Fruit fly (Drosophila melanogaster): ENCODE measurements around the gene PTPMT1.

The PTPMT1 gene

DNA sequence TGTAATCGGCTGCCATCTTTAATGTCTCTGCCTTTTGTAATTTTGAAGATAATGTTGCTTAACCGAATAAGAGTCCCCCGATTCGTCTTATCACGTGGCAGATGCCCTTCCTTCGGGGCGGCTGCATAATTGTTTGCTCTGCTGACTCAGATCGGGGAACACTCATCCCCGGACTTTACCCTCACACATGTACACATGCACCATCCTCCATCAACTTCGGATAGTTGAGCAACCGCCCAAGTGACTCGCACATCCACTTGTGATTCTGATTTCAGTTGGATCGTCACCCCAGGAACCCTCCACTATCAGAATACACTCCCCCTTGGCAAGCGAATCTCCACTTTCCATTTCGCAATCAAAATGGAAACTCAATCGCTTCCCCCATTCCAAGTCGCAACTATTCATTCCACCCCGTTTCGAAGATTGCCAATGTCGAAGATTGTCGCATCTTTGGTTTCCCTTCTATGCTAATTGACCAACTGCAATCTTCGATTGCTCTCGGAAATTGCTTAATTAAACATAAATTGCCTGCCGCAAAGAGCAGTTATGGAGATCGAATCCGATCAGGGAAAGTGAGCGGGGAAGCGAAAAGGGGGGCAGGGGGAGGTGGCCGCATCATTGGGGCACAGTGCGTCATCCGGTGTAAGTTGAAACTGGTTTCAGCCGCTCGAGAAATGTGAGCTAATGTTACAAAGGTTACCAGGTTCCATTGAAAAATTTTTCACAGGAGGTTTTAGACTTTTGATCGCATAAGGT, 27.0 kb downstream of the PTPMT1 start (continued):
- TF ChIP-seq Hand (GFP tag; optimal IDR thresholded peaks at IDR 0.05) (no peak), bab2 (GFP tag; optimal IDR thresholded peaks at IDR 0.05) (no peak), prd (optimal IDR thresholded peaks at IDR 0.05) (no peak), prd (GFP tag; IDR thresholded peaks at IDR 0.05) (no peak), Max (GFP tag; optimal IDR thresholded peaks at IDR 0.05) (no peak), so (GFP tag; IDR thresholded peaks at IDR 0.05) (no peak), jing (GFP tag; optimal IDR thresholded peaks at IDR 0.05) (no peak), gt (GFP tag; IDR thresholded peaks at IDR 0.05) (no peak), HLHmδ (GFP tag; optimal IDR thresholded peaks at IDR 0.05) (no peak), lola (GFP tag; optimal IDR thresholded peaks at IDR 0.05) (no peak), Usf (GFP tag; optimal IDR thresholded peaks at IDR 0.05) (no peak), abd-A (tag; optimal IDR thresholded peaks at IDR 0.05) (no peak), HLH3B (GFP tag; IDR thresholded peaks at IDR 0.05) (no peak), gce (GFP tag; IDR thresholded peaks at IDR 0.05) (no peak), bigmax (GFP tag; optimal IDR thresholded peaks at IDR 0.05) (no peak), nom (GFP tag; optimal IDR thresholded peaks at IDR 0.05) (peak; percentile 87), CG10209 (GFP tag; optimal IDR thresholded peaks at IDR 0.05) (no peak), CG14860 (GFP tag; IDR thresholded peaks at IDR 0.05; ENCODE audit: partially characterized antibody) (no peak), gcm2 (GFP tag; optimal IDR thresholded peaks at IDR 0.05) (no peak), CG11723 (GFP tag; optimal IDR thresholded peaks at IDR 0.05) (no peak), al (GFP tag; IDR thresholded peaks at IDR 0.05) (no peak), lov (optimal IDR thresholded peaks at IDR 0.05) (no peak), lov (GFP tag; IDR thresholded peaks at IDR 0.05) (no peak), pros (GFP tag; optimal IDR thresholded peaks at IDR 0.05) (peak; percentile 20), gsb (GFP tag; IDR thresholded peaks at IDR 0.05) (no peak), kay (GFP tag; optimal IDR thresholded peaks at IDR 0.05) (peak; percentile 3), fd3F (GFP tag; optimal IDR thresholded peaks at IDR 0.05) (no peak), CG17802 (tag; optimal IDR thresholded peaks at IDR 0.05) (no peak), CG3838 (GFP tag; optimal IDR thresholded peaks at IDR 0.05) (no peak), lmd (GFP tag; IDR thresholded peaks at IDR 0.05) (no peak), Xrp1 (GFP tag; IDR thresholded peaks at IDR 0.05) (no peak), Ssrp (tag; optimal IDR thresholded peaks at IDR 0.05) (no peak)

DNA sequence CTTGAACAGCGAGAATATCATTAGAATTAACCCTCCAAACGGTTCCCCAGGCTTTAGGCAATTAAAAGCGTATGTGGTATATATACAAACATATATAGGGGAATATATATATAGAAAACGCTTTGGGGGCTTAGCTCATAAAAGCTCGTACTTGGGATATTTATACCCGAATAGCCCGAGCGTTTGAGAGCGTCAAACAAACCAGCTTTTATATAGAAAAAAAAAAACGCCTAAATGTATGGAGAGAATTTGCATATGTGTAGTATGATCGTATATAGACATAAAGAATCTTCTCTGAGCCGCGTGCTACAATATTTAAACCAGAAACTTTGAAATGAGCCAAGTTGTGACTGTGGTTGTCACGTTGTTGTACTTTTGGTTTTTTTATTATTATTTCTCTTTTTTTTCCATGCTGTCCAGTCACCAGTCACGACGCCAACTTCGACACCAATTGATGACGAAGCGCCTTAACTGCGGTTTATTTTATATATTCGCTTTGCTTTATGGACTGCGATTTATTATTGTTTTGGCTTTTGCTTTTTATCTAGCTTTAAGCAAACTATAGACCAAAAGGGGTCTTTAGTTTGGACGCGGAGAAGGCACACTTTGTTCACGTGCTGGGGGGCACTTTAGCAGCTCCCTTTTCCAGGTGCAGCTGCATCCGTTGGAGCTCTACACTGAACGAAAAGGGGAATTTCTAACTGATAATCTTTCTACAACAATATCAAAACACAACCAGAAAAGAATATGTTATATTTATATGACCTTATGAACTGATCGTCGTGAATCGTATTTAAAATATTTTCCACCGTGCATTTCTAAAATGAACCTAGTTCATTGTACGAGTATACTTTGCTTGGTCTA, 28.9 kb downstream of the PTPMT1 start:
- TF ChIP-seq sens (GFP tag) (peak; percentile 73), hb (GFP tag; IDR thresholded peaks at IDR 0.05; ENCODE audit: partially characterized antibody) (no peak), CG11504 (tag; optimal IDR thresholded peaks at IDR 0.05) (no peak), CG2712 (tag; optimal IDR thresholded peaks at IDR 0.05) (peak; percentile 50), pita (GFP tag; optimal IDR thresholded peaks at IDR 0.05) (no peak), crp (GFP tag; optimal IDR thresholded peaks at IDR 0.05) (no peak), esg (GFP tag; conservative IDR thresholded peaks at IDR 0.05) (no peak), ind (GFP tag; optimal IDR thresholded peaks at IDR 0.05) (no peak), ftz-f1 (GFP tag; optimal IDR thresholded peaks at IDR 0.05) (no peak), Aef1 (GFP tag; IDR thresholded peaks at IDR 0.05) (no peak), emc (GFP tag; optimal IDR thresholded peaks at IDR 0.05) (no peak), prd (optimal IDR thresholded peaks at IDR 0.05) (no peak), prd (GFP tag; IDR thresholded peaks at IDR 0.05) (peak; percentile 34; the same call in 1 of the 3 replicates), CG8290 (GFP tag; optimal IDR thresholded peaks at IDR 0.05) (peak; percentile 7), CG8290 (tag; optimal IDR thresholded peaks at IDR 0.05) (no peak), E2f2 (GFP tag; IDR thresholded peaks at IDR 0.05) (no peak), CG7928 (GFP tag; optimal IDR thresholded peaks at IDR 0.05) (no peak), CG15479 (GFP tag; optimal IDR thresholded peaks at IDR 0.05) (no peak), ssp (GFP tag; IDR thresholded peaks at IDR 0.05) (no peak), CG43689 (GFP tag; IDR thresholded peaks at IDR 0.05) (no peak), pros (GFP tag; optimal IDR thresholded peaks at IDR 0.05) (no peak)
